Fruit fly (Drosophila melanogaster) whole organism, wandering third instar larva: ENCODE measurements around the gene CG5214.

ENCODE experiments used
- Dfd ChIP-seq: fragments of >200 bp; optimal IDR thresholded peaks from 2 replicates; lab custom pipeline; 2017; ENCODE audit warnings: missing biosample characterization, missing genetic modification characterization
- Dif ChIP-seq: fragments of 200-275, 200-300 bp; sonication (Bioruptor generic); optimal IDR thresholded peaks from 2 replicates; lab custom pipeline; 2018; ENCODE audit warnings: missing biosample characterization, missing genetic modification characterization; ENCODE audit not compliant: partially characterized antibody
- Hr78 ChIP-seq: fragments of >200 bp; optimal IDR thresholded peaks from 2 replicates; lab custom pipeline; 2017; ENCODE audit warnings: missing biosample characterization, missing genetic modification characterization
- psq ChIP-seq: fragments of 200-800 bp; sonication (Bioruptor generic); optimal IDR thresholded peaks from 3 replicates; lab custom pipeline; 2017; ENCODE audit warnings: missing biosample characterization, mild to moderate bottlenecking, missing genetic modification characterization, moderate library complexity
- woc ChIP-seq: sonication (Bioruptor generic); optimal IDR thresholded peaks from 2 replicates; lab custom pipeline; 2016; ENCODE audit warnings: missing biosample characterization, mild to moderate bottlenecking, missing genetic modification characterization

dm6 chr3R:11281887-11282286, 37.8 kb downstream of the CG5214 start:
- TF ChIP-seq psq (GFP tag; lab: Kevin White, UChicago) = no peak
- TF ChIP-seq Dfd = peak; percentile 82
- TF ChIP-seq Hr78 (GFP tag; lab: Kevin White, UChicago) = no peak
- no peak for TF ChIP-seq woc (GFP tag; lab: Kevin White, UChicago)
- no peak for TF ChIP-seq Dif (GFP tag; lab: Kevin White, UChicago)
